Worm (Caenorhabditis elegans): ENCODE data around the gene T13F3.4.

Gene T13F3.4

ce11 chrV:16307253-16307652, 40.8 kb upstream of the T13F3.4 start, which contains the start of gene srxa-7:
Gene srxa-7, plus strand, starts transcription at chrV:16307553.
- TF ChIP-seq hlh-4 (tag; optimal IDR thresholded peaks at IDR 0.05): no peak
- no peak for TF ChIP-seq nhr-237 (tag; optimal IDR thresholded peaks at IDR 0.05)
- TF ChIP-seq nhr-20 (tag; optimal IDR thresholded peaks at IDR 0.05): no peak
- no peak for TF ChIP-seq ceh-63 (GFP tag; optimal IDR thresholded peaks at IDR 0.05)
- no peak for TF ChIP-seq nhr-28 (tag; optimal IDR thresholded peaks at IDR 0.05)
- no peak for TF ChIP-seq ces-1 (GFP tag; optimal IDR thresholded peaks at IDR 0.05)
- TF ChIP-seq dpl-1 (GFP tag; optimal IDR thresholded peaks at IDR 0.05): no peak
- TF ChIP-seq jun-1 (tag; optimal IDR thresholded peaks at IDR 0.05): no peak
- TF ChIP-seq pax-3 (tag; optimal IDR thresholded peaks at IDR 0.05): no peak
- no peak for TF ChIP-seq unc-130 (tag; optimal IDR thresholded peaks at IDR 0.05)
- no peak for TF ChIP-seq alr-1 (tag; optimal IDR thresholded peaks at IDR 0.05; ENCODE audit: borderline replicate concordance)
- no peak for TF ChIP-seq nhr-76 (tag; optimal IDR thresholded peaks at IDR 0.05)
- no peak for TF ChIP-seq mab-9 (GFP tag; IDR thresholded peaks at IDR 0.05)

DNA sequence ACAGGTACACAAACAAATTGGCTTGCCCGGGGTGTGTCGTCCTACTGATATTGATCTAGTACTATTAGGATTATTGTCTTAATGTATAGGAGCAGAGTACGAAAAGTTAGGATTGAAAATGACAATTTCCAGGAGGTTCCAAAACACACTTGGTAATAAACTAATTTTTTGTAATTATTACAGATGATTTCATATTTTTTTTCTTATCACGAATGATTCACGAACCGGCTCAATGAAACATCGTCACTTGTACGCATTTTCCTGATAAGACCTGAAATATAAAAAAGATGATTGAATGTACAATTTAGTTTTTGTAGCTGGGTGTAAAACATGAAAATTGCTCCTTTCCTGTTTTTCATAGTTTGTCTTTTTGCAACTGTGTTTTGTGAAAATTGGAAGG, 36.0 kb upstream of the T13F3.4 start, which contains the start of the genes C31A11.13 and oac-6:
TSS of gene C31A11.13 (minus strand) at position 113 of the 400 bp plus-strand sequence.
TSS of gene oac-6 (plus strand) at position 279 of the 400 bp plus-strand sequence.
- TF ChIP-seq pag-3 (tag; optimal IDR thresholded peaks at IDR 0.05; ENCODE audit: borderline replicate concordance, insufficient read depth) (no peak), efl-1 (optimal IDR thresholded peaks at IDR 0.05) (no peak), efl-1 (GFP tag; optimal IDR thresholded peaks at IDR 0.05 in 1 of 2) (peak in 1 of 2 experiments; percentile 31), elt-2 (tag; optimal IDR thresholded peaks at IDR 0.05) (peak; percentile 43), swsn-7 (tag; optimal IDR thresholded peaks at IDR 0.05) (no peak), xbp-1 (tag; optimal IDR thresholded peaks at IDR 0.05) (no peak), lin-14 (GFP tag; optimal IDR thresholded peaks at IDR 0.05) (no peak)

DNA sequence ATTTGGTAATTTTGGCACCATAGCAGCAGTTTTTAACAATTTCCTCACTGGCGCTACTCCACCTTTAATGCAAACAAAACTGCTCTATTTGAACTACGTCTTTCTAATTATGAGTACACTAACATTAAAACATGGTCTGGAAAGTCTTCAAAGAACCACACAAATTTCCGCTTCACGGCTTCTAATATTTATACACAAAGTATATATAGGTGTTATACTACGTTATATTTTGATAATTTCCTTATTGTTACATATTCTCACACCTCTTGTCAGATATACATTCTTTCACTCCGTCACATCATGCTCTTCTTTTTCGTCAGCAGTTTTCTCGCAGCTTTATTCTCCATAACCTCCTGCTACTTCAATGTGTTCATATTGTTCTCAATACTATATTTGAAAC, 33.9 kb upstream of the T13F3.4 start, which contains the start of gene srbc-82:
TSS of gene srbc-82 (plus strand) at position 301 of the 400 bp plus-strand sequence.
- TF ChIP-seq C16A3.4 (tag; optimal IDR thresholded peaks at IDR 0.05) (no peak), nhr-28 (tag; optimal IDR thresholded peaks at IDR 0.05) (no peak), ceh-82 (tag; optimal IDR thresholded peaks at IDR 0.05) (no peak), F16B12.6 (tag; optimal IDR thresholded peaks at IDR 0.05) (no peak)

DNA sequence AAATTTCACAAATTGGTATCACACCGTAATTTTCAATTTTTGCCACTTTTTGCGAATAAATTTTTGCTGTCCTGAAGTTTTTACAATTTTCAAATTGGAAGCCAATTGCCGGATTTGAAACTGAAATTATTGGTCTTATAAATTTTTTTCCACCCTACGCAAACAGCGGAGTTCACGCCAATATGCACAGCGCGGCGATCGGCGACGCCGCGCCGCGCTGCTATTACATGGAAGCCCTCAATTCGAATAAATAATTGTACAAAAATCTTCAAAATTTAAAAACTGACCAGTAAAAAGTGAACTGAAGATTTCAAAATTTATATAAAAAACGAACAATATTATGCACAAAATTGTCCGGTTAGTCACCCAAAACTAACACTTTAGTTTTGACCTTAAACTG, 33.4 kb upstream of the T13F3.4 start:
- peak; percentile 29 for TF ChIP-seq F16B12.6 (tag; optimal IDR thresholded peaks at IDR 0.05)
- no peak for TF ChIP-seq egl-27 (tag; optimal IDR thresholded peaks at IDR 0.05)
- TF ChIP-seq xbp-1 (tag; optimal IDR thresholded peaks at IDR 0.05): no peak

- TF ChIP-seq sptf-1 (tag; optimal IDR thresholded peaks at IDR 0.05) (no peak), unc-30 (tag; optimal IDR thresholded peaks at IDR 0.05) (no peak), zip-4 (GFP tag; optimal IDR thresholded peaks at IDR 0.05) (no peak), nhr-20 (tag; optimal IDR thresholded peaks at IDR 0.05) (no peak), swsn-7 (tag; optimal IDR thresholded peaks at IDR 0.05) (no peak), C04F5.9 (tag; optimal IDR thresholded peaks at IDR 0.05) (no peak), egl-27 (tag; optimal IDR thresholded peaks at IDR 0.05) (no peak), hlh-4 (tag; optimal IDR thresholded peaks at IDR 0.05) (no peak), alr-1 (tag; optimal IDR thresholded peaks at IDR 0.05; ENCODE audit: borderline replicate concordance) (no peak)
Measured at ce11 chrV:16298669-16299068, 32.3 kb upstream of the T13F3.4 start, which contains the start of gene srbc-84. Gene srbc-84, plus strand, starts transcription at chrV:16298969.

DNA sequence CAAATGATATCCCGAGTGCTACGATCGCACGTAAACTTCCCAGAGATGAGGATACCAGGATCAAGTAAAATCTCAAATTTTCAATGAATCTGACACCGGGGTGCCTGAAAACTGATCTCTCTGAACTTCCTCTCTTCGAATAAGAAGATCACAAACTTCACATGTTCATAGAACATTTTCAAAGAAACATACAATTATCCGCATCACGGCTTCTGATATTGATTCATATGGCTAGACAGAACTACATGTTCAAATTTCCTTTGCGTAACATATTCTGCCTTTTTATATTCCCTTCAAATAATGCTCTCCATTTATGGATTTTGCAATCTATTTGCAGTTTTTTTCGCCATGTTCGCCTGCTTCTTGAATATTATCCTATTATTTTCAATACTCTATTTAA, 30.7 kb upstream of the T13F3.4 start, which contains the start of gene srbc-83:
TSS of gene srbc-83 (plus strand) at position 301 of the 400 bp plus-strand sequence.
- TF ChIP-seq ceh-88 (GFP tag; IDR thresholded peaks at IDR 0.05) (no peak), dsc-1 (tag; optimal IDR thresholded peaks at IDR 0.05) (no peak), sup-37 (GFP tag; optimal IDR thresholded peaks at IDR 0.05) (no peak), nhr-84 (tag; optimal IDR thresholded peaks at IDR 0.05) (no peak)
